Fruit fly (Drosophila melanogaster) whole organism, pupa: ENCODE results near the gene Nmdmc.

ENCODE experiments used
- CG15710 ChIP-seq: fragments of 200-800 bp; sonication (Bioruptor generic); optimal IDR thresholded peaks from 2 replicates; lab custom pipeline; 2018; ENCODE audit warnings: missing biosample characterization, mild to moderate bottlenecking, missing genetic modification characterization, moderate library complexity
- Ets98B ChIP-seq: fragments of 200-800 bp; sonication (Bioruptor generic); IDR thresholded peaks from 2 replicates; pipeline ENCODE4 v1.3.6; 2022; ENCODE audit warnings: missing biosample characterization, missing genetic modification characterization
- Pif1B ChIP-seq: fragments of 200-800 bp; sonication (Bioruptor generic); optimal IDR thresholded peaks from 3 replicates; lab custom pipeline; 2016; ENCODE audit warnings: missing biosample characterization, missing genetic modification characterization

- TF ChIP-seq Pif1B (GFP tag; lab: Kevin White, UChicago) (no peak), CG15710 (no peak), Ets98B (GFP tag; lab: Robert Waterston, UW) (no peak)
Observed at dm6 chr3R:9011708-9012107, 38.6 kb downstream of the Nmdmc start.
